Fruit fly (Drosophila melanogaster): ENCODE results near the gene smog.

The smog gene

dm6 chr2L:4820448-4821318 lies 32.0 kb upstream of the smog start:
- TF ChIP-seq YL-1 (GFP tag; optimal IDR thresholded peaks at IDR 0.05), result no peak
- peak; percentile 21 for TF ChIP-seq Dip3 (GFP tag; optimal IDR thresholded peaks at IDR 0.05)
- TF ChIP-seq so (GFP tag; IDR thresholded peaks at IDR 0.05), result no peak; the same call in 2 of the 3 replicates
- no peak for TF ChIP-seq gsb-n (tag; optimal IDR thresholded peaks at IDR 0.05)
- TF ChIP-seq CG14667 (GFP tag; IDR thresholded peaks at IDR 0.05), result no peak
- no peak for TF ChIP-seq CG9876 (GFP tag; optimal IDR thresholded peaks at IDR 0.05)
- peak; percentile 21 for TF ChIP-seq eyg (GFP tag; optimal IDR thresholded peaks at IDR 0.05)
- TF ChIP-seq CG4424 (GFP tag; optimal IDR thresholded peaks at IDR 0.05), result no peak
- peak; percentile 20 for TF ChIP-seq CG2202 (tag; optimal IDR thresholded peaks at IDR 0.05)
- TF ChIP-seq fd3F (GFP tag; optimal IDR thresholded peaks at IDR 0.05), result no peak
- no peak for TF ChIP-seq sim (GFP tag; IDR thresholded peaks at IDR 0.05)
- no peak for TF ChIP-seq emc (GFP tag; optimal IDR thresholded peaks at IDR 0.05)
- peak; percentile 8 for TF ChIP-seq CG12155 (GFP tag; optimal IDR thresholded peaks at IDR 0.05)
- peak in 1 of 2 experiments; percentile 41 for TF ChIP-seq chif (GFP tag; optimal IDR thresholded peaks at IDR 0.05)
- TF ChIP-seq CG6791 (GFP tag; IDR thresholded peaks at IDR 0.05; ENCODE audit: partially characterized antibody), result no peak
- TF ChIP-seq shn (GFP tag; optimal IDR thresholded peaks at IDR 0.05), result no peak
- TF ChIP-seq toy (GFP tag; IDR thresholded peaks at IDR 0.05), result no peak
- no peak for TF ChIP-seq CG10209 (GFP tag; optimal IDR thresholded peaks at IDR 0.05)
- TF ChIP-seq CG16779 (GFP tag; IDR thresholded peaks at IDR 0.05), result no peak
- TF ChIP-seq eve (GFP tag; optimal IDR thresholded peaks at IDR 0.05), result peak in 1 of 2 experiments; percentile 86
- TF ChIP-seq vfl (GFP tag; optimal IDR thresholded peaks at IDR 0.05), result no peak
- no peak for TF ChIP-seq prd (optimal IDR thresholded peaks at IDR 0.05)
- peak; percentile 77 for TF ChIP-seq prd (GFP tag; IDR thresholded peaks at IDR 0.05)
- TF ChIP-seq btn (GFP tag; optimal IDR thresholded peaks at IDR 0.05), result no peak
- TF ChIP-seq CG6254 (GFP tag; optimal IDR thresholded peaks at IDR 0.05), result peak; percentile 29
- no peak for TF ChIP-seq inv (GFP tag; IDR thresholded peaks at IDR 0.05; ENCODE audit: partially characterized antibody)
- peak; percentile 6; the same call in 1 of the 2 replicates for TF ChIP-seq seq (GFP tag; IDR thresholded peaks at IDR 0.05)
- TF ChIP-seq CG2712 (tag; optimal IDR thresholded peaks at IDR 0.05), result peak; percentile 74
- TF ChIP-seq ab (GFP tag; optimal IDR thresholded peaks at IDR 0.05), result no peak
- TF ChIP-seq Sox102F (GFP tag; optimal IDR thresholded peaks at IDR 0.05), result peak; percentile 52
- peak; percentile 57 for TF ChIP-seq Rx (GFP tag; IDR thresholded peaks at IDR 0.05)
- TF ChIP-seq nmo (GFP tag; optimal IDR thresholded peaks at IDR 0.05), result peak; percentile 55
- TF ChIP-seq CG1233 (GFP tag; optimal IDR thresholded peaks at IDR 0.05), result peak; percentile 57
- TF ChIP-seq corto (GFP tag; optimal IDR thresholded peaks at IDR 0.05), result no peak
- peak; percentile 67 for TF ChIP-seq CG10267 (tag; optimal IDR thresholded peaks at IDR 0.05)
- TF ChIP-seq Doc3 (GFP tag; IDR thresholded peaks at IDR 0.05; ENCODE audit: partially characterized antibody), result no peak
- peak; percentile 24; the same call in 1 of the 3 replicates for TF ChIP-seq ken (GFP tag; IDR thresholded peaks at IDR 0.05)
- TF ChIP-seq schlank (tag; optimal IDR thresholded peaks at IDR 0.05), result no peak
- peak; percentile 46 for TF ChIP-seq jumu (GFP tag; optimal IDR thresholded peaks at IDR 0.05)
- TF ChIP-seq CG6689 (GFP tag; IDR thresholded peaks at IDR 0.05), result peak; percentile 65
- no peak for TF ChIP-seq Bgb (GFP tag; IDR thresholded peaks at IDR 0.05; ENCODE audit: partially characterized antibody)
- peak; percentile 32 for TF ChIP-seq CG1832 (GFP tag; optimal IDR thresholded peaks at IDR 0.05)
- peak; percentile 54 for TF ChIP-seq CG8388 (GFP tag; optimal IDR thresholded peaks at IDR 0.05)
- TF ChIP-seq aop (GFP tag; IDR thresholded peaks at IDR 0.05), result no peak
- TF ChIP-seq HmgZ (tag; optimal IDR thresholded peaks at IDR 0.05), result peak; percentile 46
- TF ChIP-seq Drgx (GFP tag; IDR thresholded peaks at IDR 0.05), result no peak
- TF ChIP-seq H2.0 (GFP tag; IDR thresholded peaks at IDR 0.05), result no peak
- TF ChIP-seq Optix (GFP tag; IDR thresholded peaks at IDR 0.05), result no peak
- peak; percentile 58; the same call in 1 of the 3 replicates for TF ChIP-seq CG7357 (GFP tag; IDR thresholded peaks at IDR 0.05)
- TF ChIP-seq CG17186 (GFP tag; optimal IDR thresholded peaks at IDR 0.05), result no peak
